Worm (Caenorhabditis elegans): ENCODE data around the gene apy-1.
A peak's percentile ranks its signal among the peaks of the same experiment; 100 is the strongest.

Gene apy-1

ce11 chrX:7585610-7586259 lies 16.2 kb upstream of the apy-1 start, which contains the start of gene adt-2:
adt-2 (plus strand) TSS chrX:7586209.
- no peak for TF ChIP-seq nhr-237 (tag; optimal IDR thresholded peaks at IDR 0.05)
- no peak for TF ChIP-seq hlh-1 (tag; optimal IDR thresholded peaks at IDR 0.05)
- TF ChIP-seq tbx-8 (GFP tag; optimal IDR thresholded peaks at IDR 0.05): no peak
- no peak for TF ChIP-seq unc-39 (tag; optimal IDR thresholded peaks at IDR 0.05)
- no peak for TF ChIP-seq ces-1 (GFP tag; optimal IDR thresholded peaks at IDR 0.05)
- TF ChIP-seq ceh-39 (tag; optimal IDR thresholded peaks at IDR 0.05): no peak
- no peak for TF ChIP-seq mls-2 (tag; optimal IDR thresholded peaks at IDR 0.05)
- TF ChIP-seq nhr-76 (tag; optimal IDR thresholded peaks at IDR 0.05): no peak
- no peak for TF ChIP-seq lin-13 (tag; optimal IDR thresholded peaks at IDR 0.05)

- TF ChIP-seq mls-2 (tag; optimal IDR thresholded peaks at IDR 0.05): no peak
- no peak for TF ChIP-seq lin-32 (GFP tag; optimal IDR thresholded peaks at IDR 0.05)
- no peak for TF ChIP-seq lin-13 (tag; optimal IDR thresholded peaks at IDR 0.05)
- TF ChIP-seq tbx-8 (GFP tag; optimal IDR thresholded peaks at IDR 0.05): no peak
- TF ChIP-seq nhr-28 (tag; optimal IDR thresholded peaks at IDR 0.05): no peak
- no peak for TF ChIP-seq sptf-1 (tag; optimal IDR thresholded peaks at IDR 0.05)
- no peak for TF ChIP-seq elt-1 (tag; optimal IDR thresholded peaks at IDR 0.05; ENCODE audit: borderline replicate concordance, insufficient read depth)
- TF ChIP-seq ztf-11 (tag; optimal IDR thresholded peaks at IDR 0.05): no peak
These were observed 14.4 kb upstream of the apy-1 start for ce11 chrX:7583930-7584329.

- TF ChIP-seq sptf-1 (tag; optimal IDR thresholded peaks at IDR 0.05): no peak
These were observed 12.7 kb upstream of the apy-1 start for ce11 chrX:7582223-7582622.

- no peak for TF ChIP-seq mls-2 (tag; optimal IDR thresholded peaks at IDR 0.05)
- TF ChIP-seq ham-2 (GFP tag; optimal IDR thresholded peaks at IDR 0.05): no peak
- no peak for TF ChIP-seq elt-3 (tag; optimal IDR thresholded peaks at IDR 0.05)
- TF ChIP-seq snpc-4 (tag; optimal IDR thresholded peaks at IDR 0.05): no peak
- TF ChIP-seq lin-13 (tag; optimal IDR thresholded peaks at IDR 0.05): no peak
- TF ChIP-seq unc-62 (GFP tag; optimal IDR thresholded peaks at IDR 0.05): no peak
- TF ChIP-seq nhr-12 (tag; optimal IDR thresholded peaks at IDR 0.05): no peak
- no peak for TF ChIP-seq mab-5 (tag; optimal IDR thresholded peaks at IDR 0.05)
- no peak for TF ChIP-seq unc-120 (tag; optimal IDR thresholded peaks at IDR 0.05; ENCODE audit: poor library complexity, severe bottlenecking)
- no peak for TF ChIP-seq drap-1 (GFP tag; optimal IDR thresholded peaks at IDR 0.05)
- no peak for TF ChIP-seq nhr-2 (tag; optimal IDR thresholded peaks at IDR 0.05)
These were observed 8.8 kb upstream of the apy-1 start for ce11 chrX:7578308-7578707.

ce11 chrX:7577458-7578158 lies 8.1 kb upstream of the apy-1 start:
- peak; percentile 23 for TF ChIP-seq mls-2 (tag; optimal IDR thresholded peaks at IDR 0.05)
- peak; percentile 17 for TF ChIP-seq M03D4.4 (tag; optimal IDR thresholded peaks at IDR 0.05)
- no peak for TF ChIP-seq mep-1 (tag; optimal IDR thresholded peaks at IDR 0.05)
- peak; percentile 15 for TF ChIP-seq sptf-1 (tag; optimal IDR thresholded peaks at IDR 0.05)
- no peak for TF ChIP-seq pha-4 (tag; optimal IDR thresholded peaks at IDR 0.05)
- peak; percentile 34 for TF ChIP-seq cnd-1 (tag; optimal IDR thresholded peaks at IDR 0.05)
- TF ChIP-seq elt-1 (tag; optimal IDR thresholded peaks at IDR 0.05; ENCODE audit: borderline replicate concordance, insufficient read depth): peak; percentile 49
- TF ChIP-seq ham-2 (GFP tag; optimal IDR thresholded peaks at IDR 0.05): peak; percentile 19
- no peak for TF ChIP-seq bed-3 (GFP tag; optimal IDR thresholded peaks at IDR 0.05)
- TF ChIP-seq drap-1 (GFP tag; optimal IDR thresholded peaks at IDR 0.05): no peak

- TF ChIP-seq ceh-39 (tag; optimal IDR thresholded peaks at IDR 0.05): no peak
These were observed 6.4 kb upstream of the apy-1 start for ce11 chrX:7575939-7576338.
